Worm (Caenorhabditis elegans): ENCODE results near the gene dhs-22.

The dhs-22 gene

ce11 chrV:14411989-14412388, 9.3 kb downstream of the dhs-22 start:
- peak; percentile 65 for TF ChIP-seq ama-1 (optimal IDR thresholded peaks at IDR 0.05)
- TF ChIP-seq mml-1 (tag; optimal IDR thresholded peaks at IDR 0.05), result no peak

- TF ChIP-seq skn-1 (tag; optimal IDR thresholded peaks at IDR 0.05) (no peak), egl-5 (tag; optimal IDR thresholded peaks at IDR 0.05) (no peak), snpc-4 (tag; optimal IDR thresholded peaks at IDR 0.05) (peak; percentile 91), aly-2 (tag; optimal IDR thresholded peaks at IDR 0.05) (no peak)
Observed at ce11 chrV:14409905-14410304, 11.3 kb downstream of the dhs-22 start.

ce11 chrV:14408774-14409173, 12.5 kb downstream of the dhs-22 start, which contains the start of gene gnrr-2:
gnrr-2 (plus strand) TSS chrV:14409074.
- TF ChIP-seq mdl-1 (tag; optimal IDR thresholded peaks at IDR 0.05), result no peak
- no peak for TF ChIP-seq elt-2 (tag; optimal IDR thresholded peaks at IDR 0.05)
- no peak for TF ChIP-seq nhr-77 (tag; optimal IDR thresholded peaks at IDR 0.05)
- TF ChIP-seq nhr-23 (tag; optimal IDR thresholded peaks at IDR 0.05), result no peak
- TF ChIP-seq ceh-28 (tag; optimal IDR thresholded peaks at IDR 0.05), result no peak
- no peak for TF ChIP-seq ztf-11 (tag; optimal IDR thresholded peaks at IDR 0.05)

ce11 chrV:14405647-14406046, 15.6 kb downstream of the dhs-22 start:
- TF ChIP-seq ceh-9 (tag; optimal IDR thresholded peaks at IDR 0.05), result no peak
- TF ChIP-seq ZK546.5 (tag; optimal IDR thresholded peaks at IDR 0.05), result no peak

- no peak for TF ChIP-seq nhr-11 (tag; optimal IDR thresholded peaks at IDR 0.05)
- no peak for TF ChIP-seq elt-3 (tag; optimal IDR thresholded peaks at IDR 0.05)
- TF ChIP-seq nfya-1 (tag; optimal IDR thresholded peaks at IDR 0.05; ENCODE audit: insufficient read depth), result no peak
- TF ChIP-seq fkh-10 (GFP tag; optimal IDR thresholded peaks at IDR 0.05), result no peak
- no peak for TF ChIP-seq hmg-11 (tag; optimal IDR thresholded peaks at IDR 0.05)
Observed at ce11 chrV:14396123-14396669, 25.0 kb downstream of the dhs-22 start.

- TF ChIP-seq ceh-28 (tag; optimal IDR thresholded peaks at IDR 0.05), result no peak
- no peak for TF ChIP-seq pha-4 (tag; optimal IDR thresholded peaks at IDR 0.05)
- TF ChIP-seq aly-2 (tag; optimal IDR thresholded peaks at IDR 0.05), result no peak
- no peak for TF ChIP-seq sea-2 (GFP tag; optimal IDR thresholded peaks at IDR 0.05)
- TF ChIP-seq ama-1 (optimal IDR thresholded peaks at IDR 0.05), result no peak
- TF ChIP-seq nfya-1 (tag; optimal IDR thresholded peaks at IDR 0.05; ENCODE audit: insufficient read depth), result no peak
Observed at ce11 chrV:14394743-14395142, 26.5 kb downstream of the dhs-22 start, which contains the start of gene C15H11.13. C15H11.13 (plus strand) TSS chrV:14395043.

- no peak for TF ChIP-seq unc-39 (tag; optimal IDR thresholded peaks at IDR 0.05)
Observed at ce11 chrV:14393504-14393903, 27.7 kb downstream of the dhs-22 start, which contains the start of gene C15H11.1. C15H11.1 (plus strand) TSS chrV:14393804.

ce11 chrV:14391830-14392229, 29.4 kb downstream of the dhs-22 start, which contains the start of gene C15H11.10:
C15H11.10 (plus strand) TSS chrV:14392130.
- no peak for TF ChIP-seq egl-5 (tag; optimal IDR thresholded peaks at IDR 0.05)
- no peak for TF ChIP-seq egl-27 (tag; optimal IDR thresholded peaks at IDR 0.05)
- no peak for TF ChIP-seq eor-1 (tag; optimal IDR thresholded peaks at IDR 0.05)
- no peak for TF ChIP-seq nhr-12 (tag; optimal IDR thresholded peaks at IDR 0.05)
- TF ChIP-seq unc-39 (tag; optimal IDR thresholded peaks at IDR 0.05), result no peak
- TF ChIP-seq ZK546.5 (tag; optimal IDR thresholded peaks at IDR 0.05), result no peak
- TF ChIP-seq snpc-4 (tag; optimal IDR thresholded peaks at IDR 0.05), result no peak
- TF ChIP-seq unc-62 (GFP tag; optimal IDR thresholded peaks at IDR 0.05), result no peak
- no peak for TF ChIP-seq nhr-43 (tag; optimal IDR thresholded peaks at IDR 0.05; ENCODE audit: poor library complexity, severe bottlenecking)
- TF ChIP-seq lin-15B (tag; optimal IDR thresholded peaks at IDR 0.05), result no peak
- TF ChIP-seq ceh-28 (tag; optimal IDR thresholded peaks at IDR 0.05), result no peak
- no peak for TF ChIP-seq sea-2 (GFP tag; optimal IDR thresholded peaks at IDR 0.05)
- TF ChIP-seq elt-2 (tag; optimal IDR thresholded peaks at IDR 0.05), result no peak
- TF ChIP-seq daf-12 (tag; optimal IDR thresholded peaks at IDR 0.05), result no peak
- no peak for TF ChIP-seq nhr-77 (tag; optimal IDR thresholded peaks at IDR 0.05)
- TF ChIP-seq pha-4 (tag; optimal IDR thresholded peaks at IDR 0.05), result no peak
- TF ChIP-seq nhr-237 (tag; optimal IDR thresholded peaks at IDR 0.05), result no peak
- no peak for TF ChIP-seq mdl-1 (tag; optimal IDR thresholded peaks at IDR 0.05)
- no peak for TF ChIP-seq nfya-1 (tag; optimal IDR thresholded peaks at IDR 0.05; ENCODE audit: insufficient read depth)
- TF ChIP-seq lin-39 (tag; optimal IDR thresholded peaks at IDR 0.05), result no peak
